Worm (Caenorhabditis elegans): ENCODE measurements around the gene aakg-3.

DNA sequence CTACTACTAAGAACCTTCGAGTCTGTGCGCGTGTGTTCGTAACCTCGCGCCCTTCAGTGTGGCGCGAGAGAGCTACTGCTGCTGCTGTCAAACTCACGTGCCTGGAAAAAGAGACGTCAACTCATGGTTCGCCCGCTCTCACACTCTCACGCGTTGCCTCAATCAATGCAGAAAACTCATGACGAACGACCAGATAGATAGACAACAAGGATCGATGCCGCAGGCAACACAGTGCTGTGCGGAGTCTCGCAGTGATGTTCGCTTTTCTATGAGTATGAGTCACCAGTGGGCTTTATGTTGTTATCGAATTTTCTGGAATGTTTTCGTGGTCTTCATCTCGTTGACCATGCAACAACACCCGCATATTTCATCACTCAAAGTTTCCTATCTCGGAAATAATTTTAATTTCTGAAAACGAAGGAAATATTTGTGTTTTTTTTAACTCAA is 4.7 kb upstream of the aakg-3 start:
- TF ChIP-seq zip-5 (tag; optimal IDR thresholded peaks at IDR 0.05) (no peak), pros-1 (tag; optimal IDR thresholded peaks at IDR 0.05) (no peak), pha-4 (tag; optimal IDR thresholded peaks at IDR 0.05) (no peak), rnt-1 (tag; optimal IDR thresholded peaks at IDR 0.05) (no peak), dmd-4 (tag; optimal IDR thresholded peaks at IDR 0.05; ENCODE audit: borderline replicate concordance) (no peak), nfya-1 (tag; optimal IDR thresholded peaks at IDR 0.05) (no peak), F13H6.1 (tag; optimal IDR thresholded peaks at IDR 0.05) (no peak), C38D4.7 (GFP tag; optimal IDR thresholded peaks at IDR 0.05) (no peak), hlh-8 (tag; optimal IDR thresholded peaks at IDR 0.05) (no peak)
